Worm (Caenorhabditis elegans) whole organism, L4/young adult: ENCODE results near the gene H28G03.2.

Source experiments
- dao-5 ChIP-seq: sonication (generic microtip); optimal IDR thresholded peaks from 2 replicates; lab custom pipeline; 2016; ENCODE audit warnings: missing genotype, missing genetic modification characterization, moderate library complexity, missing compliant biosample characterization
- him-1 ChIP-seq: sonication (generic microtip); optimal IDR thresholded peaks from 2 replicates; lab custom pipeline; 2016; ENCODE audit warnings: missing genotype, missing genetic modification reagents, missing genetic modification characterization, missing compliant biosample characterization

DNA sequence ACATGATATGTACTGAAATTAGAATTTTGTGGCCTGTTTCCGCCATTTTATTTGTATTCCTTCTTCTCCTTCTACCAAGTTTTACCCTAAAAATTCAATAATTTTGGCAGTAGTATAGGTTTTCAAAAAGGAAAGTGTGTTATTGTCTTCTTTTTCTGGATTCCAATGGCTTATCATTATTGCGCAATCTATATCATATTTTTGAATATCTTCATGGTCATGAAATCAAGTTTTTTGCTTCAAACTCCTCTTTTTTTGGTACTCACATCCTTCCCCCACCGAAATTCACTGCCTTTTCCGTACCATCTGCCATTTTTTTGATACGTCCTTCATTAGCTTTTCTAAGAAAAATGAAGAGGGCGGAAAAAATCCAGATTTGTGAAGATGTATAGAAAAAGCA, 43.2 kb downstream of the H28G03.2 start:
- no peak for TF ChIP-seq him-1 (tag; lab: Kevin White, UChicago)
- no peak for TF ChIP-seq dao-5 (tag; lab: Kevin White, UChicago)
